Worm (Caenorhabditis elegans) whole organism, L2 larva: ENCODE results near the gene tpp-2.

Experiments used
- ZK546.5 ChIP-seq: sonication (generic microtip); optimal IDR thresholded peaks from 2 replicates; lab custom pipeline; 2017; ENCODE audit warnings: missing biosample characterization, missing genetic modification characterization
- aly-2 ChIP-seq: fragments of 150-350 bp; optimal IDR thresholded peaks from 2 replicates; lab custom pipeline; 2014; ENCODE audit warnings: missing biosample characterization, missing genetic modification characterization
- ama-1 ChIP-seq: fragments of 150-350 bp; optimal IDR thresholded peaks from 2 replicates; lab custom pipeline; 2018; ENCODE audit warnings: inconsistent platforms
- nhr-237 ChIP-seq: fragments of 150-350 bp; optimal IDR thresholded peaks from 2 replicates; lab custom pipeline; 2014; ENCODE audit warnings: missing biosample characterization, missing genetic modification characterization
- peb-1 ChIP-seq: fragments of 150-350 bp; optimal IDR thresholded peaks from 2 replicates; lab custom pipeline; 2014; ENCODE audit warnings: missing biosample characterization, missing genetic modification characterization
- ztf-11 ChIP-seq: sonication (generic microtip); optimal IDR thresholded peaks from 2 replicates; lab custom pipeline; 2017; ENCODE audit warnings: missing biosample characterization, missing genetic modification characterization

DNA sequence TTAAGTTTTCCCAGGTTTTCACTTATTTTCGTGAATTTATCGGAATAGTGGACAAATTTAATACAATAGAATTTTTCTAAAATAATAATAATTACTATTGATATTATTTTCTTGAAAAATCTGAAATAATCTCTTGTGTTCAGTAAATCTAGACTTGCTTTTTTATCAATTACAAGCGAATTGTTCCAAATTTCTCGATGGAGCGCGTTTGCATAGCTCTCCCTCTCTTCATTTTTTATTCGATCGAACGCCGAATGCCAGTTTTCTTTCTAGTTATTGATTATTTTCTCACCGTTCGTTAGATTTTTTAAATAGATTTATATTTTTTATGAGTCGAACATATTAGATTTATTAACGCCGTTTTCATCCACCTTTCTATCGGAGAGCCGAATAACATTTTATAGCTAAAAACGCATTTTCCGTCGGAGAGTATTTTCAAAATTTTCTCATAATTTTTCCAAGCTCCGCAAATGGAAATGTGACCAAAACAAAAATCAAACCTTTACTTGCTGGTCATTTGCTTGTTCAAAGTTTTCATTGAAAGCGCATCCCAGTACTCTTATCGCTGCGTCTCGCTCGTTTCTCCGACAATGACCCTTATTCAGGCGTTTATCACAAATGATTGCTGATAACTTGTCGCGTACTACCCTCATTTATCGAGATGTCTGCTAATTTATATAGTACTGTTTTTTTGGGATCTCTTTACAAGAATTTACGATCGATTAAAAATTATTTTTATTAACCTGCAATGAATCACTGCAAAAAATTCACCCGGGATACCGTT, 25.4 kb upstream of the tpp-2 start:
- no peak for TF ChIP-seq ama-1
- TF ChIP-seq ztf-11 = no peak
- TF ChIP-seq peb-1 (tag; lab: Kevin White, UChicago) = no peak
- no peak for TF ChIP-seq aly-2
- no peak for TF ChIP-seq nhr-237 (tag; lab: Kevin White, UChicago)
- no peak for TF ChIP-seq ZK546.5 (tag; lab: Kevin White, UChicago)
